Worm (Caenorhabditis elegans) whole organism, L4/young adult: Measurements from ENCODE around the gene Y68A4B.3.

ENCODE experiments used
- W03F9.2 ChIP-seq: fragments of 150-350 bp; optimal IDR thresholded peaks from 2 replicates; lab custom pipeline; 2014; ENCODE audit warnings: missing biosample characterization, missing genetic modification characterization
- dao-5 ChIP-seq: sonication (generic microtip); optimal IDR thresholded peaks from 2 replicates; lab custom pipeline; 2016; ENCODE audit warnings: missing genotype, missing genetic modification characterization, moderate library complexity, missing compliant biosample characterization
- him-1 ChIP-seq: sonication (generic microtip); optimal IDR thresholded peaks from 2 replicates; lab custom pipeline; 2016; ENCODE audit warnings: missing genotype, missing genetic modification reagents, missing genetic modification characterization, missing compliant biosample characterization

- TF ChIP-seq W03F9.2 (tag; lab: Kevin White, UChicago) (no peak), him-1 (no peak), dao-5 (tag; lab: Kevin White, UChicago) (no peak)
Measured at ce11 chrV:17192238-17192637, 50.2 kb downstream of the Y68A4B.3 start, which contains the start of gene srz-47.
